Fruit fly (Drosophila melanogaster) whole organism, pupa: ENCODE results near the gene Rab9Fa.
A peak's percentile ranks its signal among the peaks of the same experiment; 100 is the strongest.

Experiments
- CG14655 ChIP-seq: fragments of 200-800 bp; sonication (Bioruptor generic); optimal IDR thresholded peaks from 3 replicates; lab custom pipeline; 2017; ENCODE audit warnings: mild to moderate bottlenecking, missing biosample characterization, missing genetic modification reagents, missing genetic modification characterization
- CG15710 ChIP-seq: fragments of 200-800 bp; sonication (Bioruptor generic); optimal IDR thresholded peaks from 2 replicates; lab custom pipeline; 2018; ENCODE audit warnings: missing biosample characterization, mild to moderate bottlenecking, missing genetic modification characterization, moderate library complexity
- CG8159 ChIP-seq: fragments of 200-800 bp; sonication (Bioruptor generic); optimal IDR thresholded peaks from 3 replicates; lab custom pipeline; 2018; ENCODE audit warnings: missing biosample characterization, mild to moderate bottlenecking, missing genetic modification characterization, moderate library complexity
- CG8301 ChIP-seq: fragments of 200-800 bp; sonication (Bioruptor generic); optimal IDR thresholded peaks from 2 replicates; lab custom pipeline; 2018; ENCODE audit warnings: missing biosample characterization, mild to moderate bottlenecking, missing genetic modification characterization
- Ets98B ChIP-seq: fragments of 200-800 bp; sonication (Bioruptor generic); IDR thresholded peaks from 2 replicates; pipeline ENCODE4 v1.3.6; 2022; ENCODE audit warnings: missing biosample characterization, missing genetic modification characterization

DNA sequence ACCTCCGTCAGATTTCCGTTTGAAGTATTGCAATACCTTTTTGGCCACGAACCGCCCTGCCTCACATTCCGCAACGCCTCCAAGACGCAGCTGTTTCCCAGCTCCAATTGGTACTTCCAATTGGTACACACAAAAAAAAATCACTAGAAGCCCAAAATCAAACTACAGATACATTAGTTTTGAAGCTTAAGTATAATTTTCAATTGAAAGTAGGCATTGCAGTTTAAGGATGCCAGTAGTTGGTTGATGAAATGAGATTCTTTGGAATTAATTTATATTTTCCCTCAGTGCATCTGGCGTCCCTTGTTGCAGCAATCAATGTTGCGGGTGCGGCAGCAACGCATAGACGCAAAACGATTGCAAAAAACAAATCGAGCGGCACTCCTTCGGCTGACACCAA lies 17.1 kb downstream of the Rab9Fa start:
- TF ChIP-seq CG8301 (tag; lab: Kevin White, UChicago) (peak; percentile 43), CG15710 (no peak), CG8159 (tag; lab: Kevin White, UChicago) (peak; percentile 14), Ets98B (GFP tag; lab: Robert Waterston, UW) (0 out of 2 replicates have a peak, but pooled peaks have one; percentile 8), CG14655 (peak; percentile 53)
